Worm (Caenorhabditis elegans): ENCODE measurements around the gene Y45F10B.8.

Y45F10B.8 gene

ce11 chrIV:13549350-13549749 is 28.7 kb downstream of the Y45F10B.8 start:
- TF ChIP-seq tra-4 (tag; optimal IDR thresholded peaks at IDR 0.05), result no peak
- TF ChIP-seq ama-1 (optimal IDR thresholded peaks at IDR 0.05), result no peak
- TF ChIP-seq F13C5.2 (tag; optimal IDR thresholded peaks at IDR 0.05), result peak; percentile 30
- TF ChIP-seq ceh-13 (GFP tag; optimal IDR thresholded peaks at IDR 0.05), result no peak
- no peak for TF ChIP-seq scrt-1 (GFP tag; IDR thresholded peaks at IDR 0.05)
- TF ChIP-seq flt-1 (GFP tag; IDR thresholded peaks at IDR 0.05), result no peak
- no peak for TF ChIP-seq tbx-37 (GFP tag; conservative IDR thresholded peaks at IDR 0.05)
- no peak for TF ChIP-seq sea-1 (GFP tag; conservative IDR thresholded peaks at IDR 0.05)
- TF ChIP-seq ets-7 (tag; optimal IDR thresholded peaks at IDR 0.05), result no peak
- TF ChIP-seq hmbx-1 (tag; optimal IDR thresholded peaks at IDR 0.05), result peak; percentile 21
- TF ChIP-seq tbx-11 (GFP tag; IDR thresholded peaks at IDR 0.05), result no peak
- TF ChIP-seq aly-1 (tag; optimal IDR thresholded peaks at IDR 0.05), result no peak
- TF ChIP-seq B0310.2 (tag; optimal IDR thresholded peaks at IDR 0.05), result no peak

ce11 chrIV:13548188-13548587 is 29.9 kb downstream of the Y45F10B.8 start, which contains the start of gene F52G2.3:
TSS of gene F52G2.3 (minus strand) at chrIV:13548230.
- TF ChIP-seq B0310.2 (tag; optimal IDR thresholded peaks at IDR 0.05) (no peak), hnd-1 (tag; optimal IDR thresholded peaks at IDR 0.05) (no peak)

ce11 chrIV:13540165-13540564 is 37.9 kb downstream of the Y45F10B.8 start, which contains the start of gene rsd-2:
TSS of gene rsd-2 (minus strand) at chrIV:13540265.
- TF ChIP-seq aly-1 (tag; optimal IDR thresholded peaks at IDR 0.05) (no peak), tbx-11 (GFP tag; IDR thresholded peaks at IDR 0.05) (no peak), hmbx-1 (tag; optimal IDR thresholded peaks at IDR 0.05) (no peak), hnd-1 (tag; optimal IDR thresholded peaks at IDR 0.05) (no peak), pes-1 (GFP tag; IDR thresholded peaks at IDR 0.05) (no peak), sea-1 (GFP tag; conservative IDR thresholded peaks at IDR 0.05) (no peak), B0310.2 (tag; optimal IDR thresholded peaks at IDR 0.05) (no peak)

ce11 chrIV:13538901-13539300 is 39.2 kb downstream of the Y45F10B.8 start:
- TF ChIP-seq tra-4 (tag; optimal IDR thresholded peaks at IDR 0.05) (no peak), B0310.2 (tag; optimal IDR thresholded peaks at IDR 0.05) (no peak), hmg-4 (GFP tag; optimal IDR thresholded peaks at IDR 0.05) (no peak), ama-1 (optimal IDR thresholded peaks at IDR 0.05) (no peak), scrt-1 (GFP tag; IDR thresholded peaks at IDR 0.05) (no peak), ceh-36 (tag; optimal IDR thresholded peaks at IDR 0.05) (no peak), tbx-37 (GFP tag; conservative IDR thresholded peaks at IDR 0.05) (no peak), flt-1 (GFP tag; IDR thresholded peaks at IDR 0.05) (no peak), ets-7 (tag; optimal IDR thresholded peaks at IDR 0.05) (no peak)
